Fruit fly (Drosophila melanogaster): ENCODE results near the gene Sfp24F.

DNA sequence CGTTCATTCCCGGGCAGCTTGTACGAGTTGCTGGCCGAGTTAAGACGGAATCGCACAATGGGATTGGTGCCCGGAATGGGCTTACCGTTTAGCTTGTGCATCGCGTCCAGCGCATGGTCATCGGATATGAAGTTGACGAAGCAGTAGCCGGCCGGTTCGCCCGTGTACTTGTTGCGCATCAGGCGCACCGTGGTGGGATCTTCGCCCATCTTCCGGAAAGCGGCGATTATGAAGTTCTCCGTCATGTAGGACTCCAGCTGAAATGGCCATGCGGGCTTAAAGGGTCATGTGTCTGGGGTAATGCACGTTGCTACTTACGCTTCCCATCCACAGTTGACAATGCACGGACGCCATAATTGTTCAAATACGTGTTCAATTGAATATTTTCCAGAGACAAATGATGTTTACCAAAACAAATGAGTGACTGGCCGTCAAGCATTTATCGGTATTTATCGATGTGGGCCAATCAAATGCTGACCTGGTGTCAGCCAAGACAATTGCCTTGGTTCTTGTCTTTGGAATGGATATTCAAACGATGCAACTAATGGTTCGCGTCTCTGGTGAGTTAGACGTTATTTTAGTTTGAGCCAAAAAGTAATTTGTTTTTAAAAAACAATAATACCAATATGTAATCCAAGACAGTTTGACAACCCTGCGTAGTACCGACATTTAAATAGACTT is 12.3 kb upstream of the Sfp24F start, which contains the start of the genes Secp43 and ND-B8:
- TF ChIP-seq ttk (optimal IDR thresholded peaks at IDR 0.05) (no peak), Myc (optimal IDR thresholded peaks at IDR 0.05) (no peak), h (optimal IDR thresholded peaks at IDR 0.05) (no peak), Sin3A (optimal IDR thresholded peaks at IDR 0.05) (no peak), psq (optimal IDR thresholded peaks at IDR 0.05) (no peak)
